Worm (Caenorhabditis elegans) whole organism, L3 larva: Measurements from ENCODE around the gene clc-11.

Experiments
- ama-1 ChIP-seq: fragments of 150-350 bp; optimal IDR thresholded peaks from 2 replicates; lab custom pipeline; 2018
- daf-12 ChIP-seq: fragments of 150-350 bp; optimal IDR thresholded peaks from 2 replicates; lab custom pipeline; 2014; ENCODE audit warnings: missing biosample characterization, missing genetic modification reagents, missing genetic modification characterization
- egl-27 ChIP-seq: sonication (generic microtip); optimal IDR thresholded peaks from 4 replicates; lab custom pipeline; 2017; ENCODE audit warnings: missing biosample characterization, missing genetic modification reagents, missing genetic modification characterization
- fos-1 ChIP-seq: fragments of 150-350 bp; optimal IDR thresholded peaks from 2 replicates; lab custom pipeline; 2014; ENCODE audit warnings: missing biosample characterization, missing genetic modification characterization
- lsy-12 ChIP-seq: sonication (generic microtip); optimal IDR thresholded peaks from 2 replicates; lab custom pipeline; 2016; ENCODE audit warnings: mild to moderate bottlenecking, missing genetic modification characterization, missing compliant biosample characterization
- nfya-1 ChIP-seq: sonication (generic microtip); optimal IDR thresholded peaks from 2 replicates; lab custom pipeline; 2017; ENCODE audit warnings: missing genetic modification characterization, mild to moderate bottlenecking, missing compliant biosample characterization, antibody characterized with exemption, moderate library complexity; ENCODE audit not compliant: insufficient read depth
- nhr-11 ChIP-seq: fragments of 150-350 bp; optimal IDR thresholded peaks from 2 replicates; lab custom pipeline; 2014; ENCODE audit warnings: missing biosample characterization, missing genetic modification characterization
- nhr-237 ChIP-seq: fragments of 150-350 bp; optimal IDR thresholded peaks from 2 replicates; lab custom pipeline; 2014; ENCODE audit warnings: missing biosample characterization, missing genetic modification characterization
- skn-1 ChIP-seq: fragments of 150-350 bp; optimal IDR thresholded peaks from 2 replicates; lab custom pipeline; 2014; ENCODE audit warnings: missing biosample characterization, missing genetic modification characterization
- snpc-4 ChIP-seq: fragments of 150-350 bp; optimal IDR thresholded peaks from 2 replicates; lab custom pipeline; 2014; ENCODE audit warnings: missing biosample characterization, missing genetic modification characterization
- zag-1 ChIP-seq: fragments of 150-350 bp; optimal IDR thresholded peaks from 2 replicates; lab custom pipeline; 2014; ENCODE audit warnings: missing biosample characterization, missing genetic modification characterization

- no peak for TF ChIP-seq zag-1 (tag; lab: Kevin White, UChicago)
- no peak for TF ChIP-seq egl-27 (tag; lab: Kevin White, UChicago)
- TF ChIP-seq nhr-237, result no peak
- TF ChIP-seq snpc-4 (tag; lab: Kevin White, UChicago), result no peak
- no peak for TF ChIP-seq daf-12
- no peak for TF ChIP-seq fos-1 (tag; lab: Kevin White, UChicago)
- no peak for TF ChIP-seq nfya-1 (tag; lab: Kevin White, UChicago)
- TF ChIP-seq ama-1 (lab: Kevin White, UChicago), result no peak
- TF ChIP-seq nhr-11, result no peak
- no peak for TF ChIP-seq lsy-12 (tag; lab: Kevin White, UChicago)
- no peak for TF ChIP-seq skn-1
These were observed 40.0 kb downstream of the clc-11 start, which contains the start of gene str-7 for ce11 chrV:16099441-16099840.
